Fruit fly (Drosophila melanogaster): ENCODE results near the gene CG15382.

Gene CG15382

dm6 chr2L:2155453-2155852 is at the start of gene CG15382:
Gene CG15382 (plus strand): TSS chr2L:2155753.
- TF ChIP-seq CG8478 (optimal IDR thresholded peaks at IDR 0.05) (no peak), CTCF (optimal IDR thresholded peaks at IDR 0.05) (no peak)

- TF ChIP-seq CG8478 (optimal IDR thresholded peaks at IDR 0.05) (no peak), CTCF (optimal IDR thresholded peaks at IDR 0.05) (no peak)
Measured at dm6 chr2L:2109746-2110145, 45.8 kb upstream of the CG15382 start, which contains the start of gene dpr3. Gene dpr3 (minus strand): TSS chr2L:2109878.

dm6 chr2L:2110350-2110888 is 45.1 kb upstream of the CG15382 start:
- TF ChIP-seq CTCF (optimal IDR thresholded peaks at IDR 0.05): peak; percentile 44 to 56
- TF ChIP-seq CG8478 (optimal IDR thresholded peaks at IDR 0.05): no peak

- no peak for TF ChIP-seq CG8478 (optimal IDR thresholded peaks at IDR 0.05)
- TF ChIP-seq CTCF (optimal IDR thresholded peaks at IDR 0.05): no peak
Measured at dm6 chr2L:2129137-2129536, 26.4 kb upstream of the CG15382 start, which contains the start of gene CG4259. Gene CG4259 (minus strand): TSS chr2L:2129237.

dm6 chr2L:2130157-2130987 is 25.2 kb upstream of the CG15382 start, which contains the start of gene Glyp:
Gene Glyp (plus strand): TSS chr2L:2130813.
- no peak for TF ChIP-seq CG8478 (optimal IDR thresholded peaks at IDR 0.05)
- TF ChIP-seq CTCF (optimal IDR thresholded peaks at IDR 0.05): peak; percentile 68 to 70

- TF ChIP-seq CTCF (optimal IDR thresholded peaks at IDR 0.05) (no peak), CG8478 (optimal IDR thresholded peaks at IDR 0.05) (no peak)
Measured at dm6 chr2L:2131449-2132109, 24.0 kb upstream of the CG15382 start.

- TF ChIP-seq CTCF (optimal IDR thresholded peaks at IDR 0.05) (no peak), CG8478 (optimal IDR thresholded peaks at IDR 0.05) (no peak)
Measured at dm6 chr2L:2132215-2132614, 23.3 kb upstream of the CG15382 start.

dm6 chr2L:2133009-2133408 is 22.5 kb upstream of the CG15382 start:
- TF ChIP-seq CG8478 (optimal IDR thresholded peaks at IDR 0.05) (no peak), CTCF (optimal IDR thresholded peaks at IDR 0.05) (no peak)

dm6 chr2L:2144725-2145656 is 10.6 kb upstream of the CG15382 start, which contains the start of gene tho2:
Gene tho2 (minus strand): TSS chr2L:2145187.
- no peak for TF ChIP-seq CTCF (optimal IDR thresholded peaks at IDR 0.05)
- no peak for TF ChIP-seq CG8478 (optimal IDR thresholded peaks at IDR 0.05)

dm6 chr2L:2147208-2147607 is 8.3 kb upstream of the CG15382 start, which contains the start of the genes CG11723 and Tbcd:
Gene CG11723 (minus strand): TSS chr2L:2147275.
Gene Tbcd (plus strand): TSS chr2L:2147518.
- TF ChIP-seq CTCF (optimal IDR thresholded peaks at IDR 0.05): no peak
- TF ChIP-seq CG8478 (optimal IDR thresholded peaks at IDR 0.05): no peak

- TF ChIP-seq CG8478 (optimal IDR thresholded peaks at IDR 0.05) (no peak), CTCF (optimal IDR thresholded peaks at IDR 0.05) (peak in 1 of 2 experiments; percentile 19)
Measured at dm6 chr2L:2151544-2152290, 3.8 kb upstream of the CG15382 start, which contains the start of gene AIF. Gene AIF (plus strand): TSS chr2L:2151754.

- TF ChIP-seq CG8478 (optimal IDR thresholded peaks at IDR 0.05) (no peak), CTCF (optimal IDR thresholded peaks at IDR 0.05) (no peak)
Measured at dm6 chr2L:2161244-2162243, 6.0 kb downstream of the CG15382 start.
